Worm (Caenorhabditis elegans) whole organism, mixed stage, embryonic: ENCODE data around the gene gmps-1.

Experiments used
- ces-1 ChIP-seq: fragments of 150-350 bp; optimal IDR thresholded peaks from 2 replicates; lab custom pipeline; 2014; ENCODE audit warnings: missing biosample characterization, missing genetic modification reagents, missing genetic modification characterization
- mab-5 ChIP-seq: fragments of 150-350 bp; optimal IDR thresholded peaks from 2 replicates; lab custom pipeline; 2014; ENCODE audit warnings: missing biosample characterization, missing genetic modification characterization
- nhr-2 ChIP-seq: fragments of 150-350 bp; optimal IDR thresholded peaks from 2 replicates; lab custom pipeline; 2014; ENCODE audit warnings: missing biosample characterization, missing genetic modification characterization
- nhr-28 ChIP-seq: fragments of 150-350 bp; optimal IDR thresholded peaks from 2 replicates; lab custom pipeline; 2014; ENCODE audit warnings: missing biosample characterization, missing genetic modification characterization
- snpc-4 ChIP-seq: fragments of 150-350 bp; optimal IDR thresholded peaks from 2 replicates; lab custom pipeline; 2014; ENCODE audit warnings: missing biosample characterization, missing genetic modification characterization

DNA sequence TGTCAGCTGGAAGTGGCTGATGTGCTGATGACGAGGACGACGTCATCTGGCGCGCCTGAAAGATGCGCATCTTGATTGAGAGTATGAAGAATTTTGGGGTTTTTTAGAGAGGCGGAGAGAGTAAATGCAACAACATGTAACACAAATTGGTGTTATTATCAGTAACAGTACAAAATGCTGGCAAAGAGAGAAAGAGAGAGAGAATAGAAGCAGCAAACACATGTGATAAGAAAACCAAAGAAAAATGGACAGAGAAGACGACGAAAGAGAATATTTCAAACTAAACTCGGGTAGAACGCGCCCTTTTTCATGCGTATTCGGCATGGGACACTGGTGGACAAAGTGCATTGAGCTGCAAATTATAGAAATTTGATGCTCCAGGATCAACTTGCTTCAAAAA is 7.7 kb downstream of the gmps-1 start, which contains the start of gene M106.3:
- TF ChIP-seq nhr-28 (tag; lab: Kevin White, UChicago) (no peak), mab-5 (tag; lab: Kevin White, UChicago) (no peak), nhr-2 (tag; lab: Kevin White, UChicago) (no peak), ces-1 (no peak), snpc-4 (no peak)
